Fruit fly (Drosophila melanogaster): ENCODE data around the gene CG13409.

Gene CG13409

dm6 chr3R:22003508-22003907, 28.2 kb downstream of the CG13409 start:
- TF ChIP-seq CG17801 (GFP tag; optimal IDR thresholded peaks at IDR 0.05; ENCODE audit: partially characterized antibody), result no peak

dm6 chr3R:21999641-22000040, 32.1 kb downstream of the CG13409 start:
- TF ChIP-seq CG17801 (GFP tag; optimal IDR thresholded peaks at IDR 0.05; ENCODE audit: partially characterized antibody), result no peak

dm6 chr3R:21998877-21999276, 32.8 kb downstream of the CG13409 start:
- TF ChIP-seq CG17801 (GFP tag; optimal IDR thresholded peaks at IDR 0.05; ENCODE audit: partially characterized antibody), result no peak

- TF ChIP-seq CG17801 (GFP tag; optimal IDR thresholded peaks at IDR 0.05; ENCODE audit: partially characterized antibody), result peak; percentile 10
Measured at dm6 chr3R:21992909-21993308, 38.8 kb downstream of the CG13409 start.

- TF ChIP-seq CG17801 (GFP tag; optimal IDR thresholded peaks at IDR 0.05; ENCODE audit: partially characterized antibody), result no peak
Measured at dm6 chr3R:21991603-21992002, 40.1 kb downstream of the CG13409 start.

- TF ChIP-seq CG17801 (GFP tag; optimal IDR thresholded peaks at IDR 0.05; ENCODE audit: partially characterized antibody), result no peak
Measured at dm6 chr3R:21989770-21990169, 41.9 kb downstream of the CG13409 start.

dm6 chr3R:21987546-21987945, 44.2 kb downstream of the CG13409 start:
- TF ChIP-seq CG17801 (GFP tag; optimal IDR thresholded peaks at IDR 0.05; ENCODE audit: partially characterized antibody), result no peak

Data from ovary, adult (tissue).